Fruit fly (Drosophila melanogaster) whole organism, pupa: ENCODE measurements around the gene CG4456.

Experiments
- CG34367 ChIP-seq: fragments of 200-800 bp; sonication (Bioruptor generic); optimal IDR thresholded peaks from 2 replicates; lab custom pipeline; 2018; ENCODE audit warnings: missing biosample characterization, mild to moderate bottlenecking, missing genetic modification characterization
- D1 ChIP-seq: fragments of 200-800 bp; sonication (Bioruptor generic); optimal IDR thresholded peaks from 2 replicates; lab custom pipeline; 2018; ENCODE audit warnings: missing biosample characterization, mild to moderate bottlenecking, missing genetic modification characterization, moderate library complexity

- no peak for TF ChIP-seq D1 (tag; lab: Kevin White, UChicago)
- TF ChIP-seq CG34367: no peak
Measured at dm6 chr3L:9372278-9372975, at the start of gene CG4456, which contains the start of the genes Hsp67Bc and Hsp22.
